Worm (Caenorhabditis elegans) whole organism, dauer: ENCODE measurements around the gene K09E4.1.
"Not testable (repeated sequence)": the region's sequence is repeated elsewhere in the genome, so short reads cannot be mapped to it uniquely, and the experiment has no call there.

ENCODE experiments used
- unc-62 ChIP-seq: sonication (generic microtip); optimal IDR thresholded peaks from 2 replicates; lab custom pipeline; 2017; ENCODE audit warnings: missing biosample characterization, missing genetic modification reagents, missing genetic modification characterization

K09E4.1 gene

DNA sequence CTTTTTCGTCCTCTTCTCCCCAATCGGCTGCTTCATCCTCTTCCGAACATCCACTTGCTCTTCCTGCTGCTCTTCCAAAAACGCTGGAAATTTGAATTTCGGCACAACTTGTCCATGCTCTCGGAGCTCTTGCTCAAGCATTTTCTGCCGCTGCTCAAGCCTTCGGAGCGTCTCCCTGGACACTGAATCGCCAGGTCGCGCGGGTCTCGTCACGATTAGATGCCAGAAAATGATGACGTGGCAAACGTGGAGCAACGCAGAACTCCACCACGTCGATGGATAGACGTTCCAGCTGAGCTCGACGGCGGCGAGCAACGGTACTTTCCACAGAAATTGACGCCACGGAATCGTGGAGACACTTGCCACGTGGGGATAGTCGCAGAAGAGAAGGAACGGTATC lies 8.4 kb upstream of the K09E4.1 start:
- no peak for TF ChIP-seq unc-62 (GFP tag; lab: Kevin White, UChicago)

DNA sequence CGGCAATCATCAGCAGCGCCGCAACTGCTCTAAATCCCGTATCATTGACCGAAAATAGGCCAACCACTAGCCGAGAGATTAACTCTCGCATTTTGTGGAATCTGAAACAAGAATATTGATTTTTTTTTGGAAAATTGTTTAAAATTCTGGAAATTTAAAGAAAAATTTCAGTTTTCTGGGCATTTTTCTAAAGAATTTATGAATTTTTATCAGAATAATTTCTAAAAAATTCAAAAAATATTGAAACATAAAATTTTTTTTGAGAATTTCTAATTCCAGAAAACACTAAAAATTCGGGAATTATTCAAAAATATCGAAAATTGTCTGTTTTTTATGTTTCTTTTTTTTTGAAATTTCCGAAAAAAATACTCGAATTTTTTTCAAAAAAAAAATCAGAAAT lies 4.9 kb upstream of the K09E4.1 start, which contains the start of gene algn-3:
algn-3 (minus strand) TSS at position 101 of the 400 bp plus-strand sequence.
- no peak for TF ChIP-seq unc-62 (GFP tag; lab: Kevin White, UChicago)

DNA sequence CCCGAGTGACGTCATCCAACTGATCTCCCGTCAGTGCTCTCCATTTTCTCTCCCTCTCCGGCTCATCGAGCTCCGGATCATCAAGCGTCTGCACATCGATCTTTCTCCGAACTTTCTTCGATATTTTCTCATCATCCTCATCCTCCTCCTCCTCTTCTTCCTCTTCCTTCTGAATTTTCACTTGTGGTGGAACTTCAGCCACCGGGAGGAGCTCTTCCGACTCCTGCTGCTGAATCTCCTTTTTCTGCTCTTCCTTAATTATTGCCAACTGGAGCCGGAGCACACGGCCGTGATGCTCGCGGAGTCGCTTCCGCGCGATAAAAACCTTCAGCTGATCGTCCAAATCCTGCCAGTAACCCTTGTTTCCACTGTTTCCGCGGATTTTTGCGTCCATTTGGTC lies 1.3 kb upstream of the K09E4.1 start:
- no peak for TF ChIP-seq unc-62 (GFP tag; lab: Kevin White, UChicago)

DNA sequence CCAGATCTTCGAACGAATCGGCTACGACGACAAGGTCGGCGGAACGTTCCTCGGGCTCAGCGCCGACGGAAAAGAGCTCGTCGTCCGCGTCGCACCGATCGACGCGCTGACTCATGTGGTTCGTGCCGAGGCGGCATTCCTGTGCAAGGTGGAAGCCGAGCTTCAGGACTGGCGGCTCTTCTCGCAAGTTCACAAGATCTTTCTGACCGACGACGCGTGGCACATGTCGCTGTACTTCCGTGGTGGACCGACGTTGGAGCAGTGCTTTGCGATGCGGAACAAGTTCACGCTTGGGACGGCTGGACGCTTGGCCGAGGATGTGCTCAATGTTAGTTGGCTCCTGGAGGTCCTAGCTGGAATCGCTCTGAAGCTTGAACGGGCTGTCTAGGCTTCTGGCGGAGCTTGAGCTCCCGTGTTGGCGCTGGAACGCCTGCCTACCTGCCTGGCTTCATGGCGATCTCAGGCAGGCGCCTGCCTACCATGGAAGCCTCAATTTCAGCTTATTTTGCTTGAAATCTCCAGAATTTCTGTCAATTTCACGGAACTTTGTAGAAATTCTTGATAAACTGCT lies 1.3 kb downstream of the K09E4.1 start:
- no peak for TF ChIP-seq unc-62 (GFP tag; lab: Kevin White, UChicago)

DNA sequence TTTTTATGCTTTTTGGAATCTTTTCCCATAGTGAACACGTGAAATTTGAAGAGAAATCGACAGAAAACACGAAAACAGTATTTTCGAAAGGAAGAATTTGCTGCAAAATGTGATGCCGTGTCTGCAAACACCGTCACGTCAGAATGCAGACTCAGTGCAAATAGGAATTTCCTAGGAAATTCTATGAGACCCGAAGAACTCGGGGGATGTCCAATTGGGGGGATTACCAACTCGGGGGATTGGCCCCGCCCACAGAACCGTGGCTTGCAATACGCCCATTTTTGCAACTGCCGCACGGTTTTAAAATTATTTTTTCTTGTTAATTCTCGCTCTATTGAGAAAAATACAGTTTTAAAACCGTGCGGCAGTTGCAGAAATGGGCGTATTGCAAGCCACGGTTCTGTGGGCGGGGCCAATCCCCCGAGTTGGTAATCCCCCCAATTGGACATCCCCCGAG lies 4.5 kb downstream of the K09E4.1 start, which contains the start of gene cacn-1:
cacn-1 (minus strand) TSS at position 51 of the 457 bp plus-strand sequence.
- not testable (repeated sequence) for TF ChIP-seq unc-62 (GFP tag; lab: Kevin White, UChicago)

DNA sequence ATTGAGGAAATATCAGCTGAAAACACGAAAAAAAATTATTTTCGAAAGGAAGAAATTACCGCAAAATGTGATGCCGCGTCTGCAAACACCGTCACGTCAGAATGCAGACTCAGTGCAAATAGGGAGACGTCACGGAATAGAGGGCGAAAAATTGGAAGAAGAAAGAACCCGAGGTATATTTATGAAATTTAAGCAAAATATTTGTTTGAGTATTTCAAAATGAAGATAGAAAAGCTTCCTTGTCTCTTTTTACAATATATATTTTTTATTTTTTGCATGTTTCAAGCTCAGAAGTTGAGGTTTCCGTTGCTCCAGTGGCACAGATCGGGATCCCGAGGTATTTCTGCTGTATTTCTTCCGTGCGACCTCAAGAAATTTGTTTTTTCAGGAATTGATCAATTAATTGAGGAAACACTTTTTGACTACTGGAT lies 6.2 kb downstream of the K09E4.1 start, which contains the start of gene W03H9.2:
W03H9.2 (minus strand) TSS at position 32 of the 431 bp plus-strand sequence.
- no peak for TF ChIP-seq unc-62 (GFP tag; lab: Kevin White, UChicago)

DNA sequence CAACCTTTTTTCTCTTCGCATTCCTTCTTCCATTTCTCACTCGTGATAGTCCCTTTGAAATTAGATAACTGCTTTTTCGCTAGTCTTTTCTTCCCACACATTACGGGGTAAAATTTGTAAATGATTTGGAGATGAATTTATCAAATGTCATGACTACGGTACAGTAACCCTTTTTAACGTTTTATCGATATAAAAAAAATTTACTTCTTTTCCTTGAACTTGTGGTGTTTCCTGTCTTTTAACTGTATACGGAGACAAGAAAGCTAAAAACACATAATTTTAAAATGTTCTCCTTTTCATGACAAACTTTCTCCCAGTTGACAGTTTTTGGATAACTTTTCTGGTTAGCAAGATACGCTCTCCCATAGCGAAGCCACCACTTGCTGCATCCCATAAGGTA lies 12.4 kb downstream of the K09E4.1 start, which contains the start of gene W03H9.1:
W03H9.1 (minus strand) TSS at position 101 of the 400 bp plus-strand sequence.
- no peak for TF ChIP-seq unc-62 (GFP tag; lab: Kevin White, UChicago)

DNA sequence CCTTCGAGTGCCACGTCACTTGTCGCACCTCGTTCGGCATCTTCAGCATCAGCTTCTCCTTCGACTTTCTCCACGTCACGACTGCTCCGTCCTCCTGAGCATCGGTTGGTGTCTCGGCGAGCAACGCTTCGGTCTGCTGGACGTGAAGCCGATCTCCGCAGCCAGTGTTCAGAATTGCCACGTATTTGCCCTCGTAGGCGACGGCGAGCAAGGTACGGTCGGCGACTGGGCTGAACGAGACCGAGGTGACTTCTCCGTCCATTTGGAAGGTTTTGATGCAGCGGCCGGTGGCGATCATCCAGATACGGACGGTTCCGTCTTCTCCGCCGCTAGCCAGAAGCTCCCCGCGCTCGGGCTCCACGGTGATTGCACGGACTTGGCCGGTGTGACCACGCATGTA lies 14.6 kb downstream of the K09E4.1 start:
- no peak for TF ChIP-seq unc-62 (GFP tag; lab: Kevin White, UChicago)

DNA sequence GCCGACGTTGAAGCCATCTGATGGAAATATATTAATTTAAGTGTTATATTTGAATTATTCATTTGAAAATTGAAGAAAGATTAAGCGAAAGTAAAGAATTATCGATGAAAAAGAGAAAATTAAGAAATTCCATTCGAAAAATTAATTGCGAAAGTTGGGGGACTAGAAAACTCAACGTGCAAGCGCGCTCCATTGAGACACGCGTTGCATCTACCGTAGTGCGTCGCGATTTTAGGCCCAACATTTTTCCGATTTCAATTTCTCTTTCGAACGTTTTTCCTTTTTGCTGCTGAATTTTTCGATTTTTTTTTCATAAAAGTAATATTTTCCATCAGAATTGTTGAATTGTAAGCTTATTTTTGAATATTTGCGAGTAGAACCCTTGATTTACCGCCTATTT lies 16.7 kb downstream of the K09E4.1 start, which contains the start of gene Y48B6A.1:
Y48B6A.1 (minus strand) TSS at position 17 of the 400 bp plus-strand sequence.
- TF ChIP-seq unc-62 (GFP tag; lab: Kevin White, UChicago): no peak

DNA sequence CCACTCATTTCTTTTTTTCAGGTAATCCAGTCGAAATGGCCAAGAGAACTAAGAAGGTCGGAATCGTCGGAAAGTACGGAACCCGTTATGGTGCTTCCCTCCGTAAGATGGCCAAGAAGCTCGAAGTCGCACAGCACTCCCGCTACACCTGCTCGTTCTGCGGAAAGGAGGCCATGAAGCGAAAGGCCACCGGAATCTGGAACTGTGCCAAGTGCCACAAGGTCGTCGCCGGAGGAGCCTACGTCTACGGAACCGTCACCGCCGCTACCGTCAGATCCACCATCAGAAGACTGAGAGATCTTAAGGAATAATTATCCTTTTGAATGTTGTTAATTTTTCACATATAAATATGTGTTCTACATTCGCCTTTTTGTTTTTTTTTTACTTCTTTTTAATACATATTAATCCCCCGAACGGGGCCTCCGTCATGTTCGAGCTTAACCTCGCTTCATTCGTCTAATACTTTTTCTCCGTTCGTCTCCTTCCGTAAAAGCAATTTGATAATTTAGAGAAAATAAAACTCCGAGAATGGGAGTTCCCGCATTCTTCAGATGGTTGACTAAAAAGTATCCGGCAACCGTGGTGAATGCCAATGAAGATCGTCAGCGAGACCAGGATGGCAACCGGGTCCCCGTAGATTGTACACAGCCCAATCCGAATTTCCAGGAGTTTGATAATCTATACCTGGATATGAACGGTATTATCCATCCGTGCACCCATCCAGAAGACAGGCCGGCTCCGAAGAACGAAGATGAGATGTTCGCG lies 17.8 kb downstream of the K09E4.1 start, which contains the start of the genes rpl-43 and xrn-2:
rpl-43 (plus strand) TSS at position 36 of the 765 bp plus-strand sequence.
xrn-2 (plus strand) TSS at position 510 of the 765 bp plus-strand sequence.
- TF ChIP-seq unc-62 (GFP tag; lab: Kevin White, UChicago): no peak

DNA sequence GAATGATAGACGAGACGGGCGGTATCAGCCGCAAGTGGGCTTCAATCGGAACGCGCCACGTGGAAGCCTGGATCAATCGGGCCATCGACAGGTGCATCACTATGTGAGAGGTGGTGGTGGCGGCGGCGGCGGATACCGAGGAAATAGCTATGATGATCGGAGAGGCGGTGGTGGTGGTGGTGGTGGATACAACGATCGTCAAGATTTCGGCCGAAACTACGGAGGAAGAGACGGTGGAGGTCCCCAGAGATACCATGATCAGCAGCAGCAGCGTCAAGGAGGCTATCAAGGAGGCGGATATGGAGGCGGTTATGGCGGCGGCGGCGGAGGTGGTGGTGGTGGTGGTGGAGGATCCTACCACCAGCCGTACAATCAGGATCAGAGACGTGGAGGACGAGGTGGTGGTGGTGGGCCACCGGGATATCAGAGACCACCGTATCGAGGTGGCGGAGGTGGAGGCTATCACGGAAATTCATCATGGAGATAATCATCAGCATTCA lies 27.8 kb downstream of the K09E4.1 start:
- TF ChIP-seq unc-62 (GFP tag; lab: Kevin White, UChicago): no peak

DNA sequence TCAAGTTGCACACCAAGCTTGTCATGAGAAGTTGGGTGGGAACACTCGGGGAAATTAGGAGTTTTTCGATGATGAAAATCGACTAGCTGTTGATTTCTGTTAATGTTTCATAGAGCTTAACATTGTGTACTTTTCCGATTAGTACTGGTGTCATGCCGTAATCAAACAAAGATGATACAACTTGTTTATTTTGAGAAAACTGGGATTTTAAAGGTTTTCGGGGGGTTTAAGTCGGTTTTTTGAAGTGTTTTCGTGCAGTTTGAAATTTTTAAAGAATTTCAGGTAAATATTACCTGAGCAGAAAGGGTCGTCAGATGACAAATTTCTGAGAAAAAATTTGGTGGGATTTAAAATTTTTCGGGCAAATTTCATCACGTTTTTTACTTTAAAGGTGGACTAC lies 33.9 kb downstream of the K09E4.1 start, which contains the start of gene eat-2:
eat-2 (minus strand) TSS at position 101 of the 400 bp plus-strand sequence.
- no peak for TF ChIP-seq unc-62 (GFP tag; lab: Kevin White, UChicago)

DNA sequence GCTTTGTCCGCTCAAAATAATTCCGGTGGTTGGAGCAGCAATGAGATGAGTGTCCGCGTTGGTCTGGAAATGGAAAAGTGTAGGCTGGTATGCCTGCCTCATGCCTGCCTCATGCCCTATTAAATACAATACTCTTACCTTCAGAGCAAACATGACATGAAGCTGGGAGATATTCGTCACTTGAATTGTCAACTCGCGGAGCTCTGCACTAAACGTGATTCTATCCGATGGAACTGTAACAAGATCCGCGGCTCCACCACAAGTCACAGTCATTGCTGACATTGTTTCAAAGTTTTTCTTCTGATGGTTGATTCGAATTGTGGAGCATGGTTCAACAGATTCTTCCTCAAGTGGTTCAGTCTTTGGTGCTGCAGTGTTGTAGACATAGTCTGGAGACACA lies 35.5 kb downstream of the K09E4.1 start:
- TF ChIP-seq unc-62 (GFP tag; lab: Kevin White, UChicago): no peak

DNA sequence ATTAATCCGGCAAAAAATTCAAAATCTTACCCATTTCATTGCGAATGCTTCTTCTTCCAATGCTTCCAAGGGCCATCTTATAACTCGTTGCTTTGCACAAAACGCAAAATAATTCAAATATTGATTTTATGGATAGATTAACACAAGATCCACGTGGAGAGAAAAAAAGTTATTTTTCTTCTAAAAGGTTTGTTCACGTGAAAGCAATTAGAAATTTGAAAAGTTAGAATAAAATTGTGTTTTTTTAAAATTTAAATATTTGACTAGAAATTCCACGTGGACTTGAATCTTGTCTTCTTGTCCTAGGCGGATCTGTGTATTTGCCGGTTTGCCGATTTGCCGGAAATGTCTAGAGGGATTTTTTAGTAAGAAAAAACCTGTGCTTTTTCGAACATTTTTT lies 37.5 kb downstream of the K09E4.1 start, which contains the start of gene Y48B6A.5:
Y48B6A.5 (minus strand) TSS at position 101 of the 400 bp plus-strand sequence.
- no peak for TF ChIP-seq unc-62 (GFP tag; lab: Kevin White, UChicago)

DNA sequence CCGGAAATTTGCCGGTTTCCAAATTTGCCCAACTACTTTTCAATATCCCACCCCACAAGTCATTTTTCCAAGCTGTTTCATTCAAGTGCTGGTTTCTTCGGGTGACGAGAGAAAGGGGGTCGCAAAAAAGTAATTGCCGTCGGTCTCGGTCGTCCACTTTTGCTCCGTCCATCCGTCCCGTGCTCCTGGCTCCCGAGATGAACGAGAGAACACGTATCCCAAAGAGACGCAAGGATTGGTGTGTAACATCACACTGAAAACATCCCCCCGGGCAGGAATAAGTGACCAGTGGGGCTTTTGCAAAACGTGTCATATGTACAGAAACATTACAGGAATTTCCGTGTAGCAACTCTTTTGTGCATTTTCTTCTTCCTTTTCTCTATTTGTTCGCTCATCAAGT lies 39.0 kb downstream of the K09E4.1 start:
- no peak for TF ChIP-seq unc-62 (GFP tag; lab: Kevin White, UChicago)
